Worm (Caenorhabditis elegans) whole organism, L4 larva: ENCODE data around the gene T01C3.2.

Source experiments
- D1046.2 ChIP-seq: fragments of 200-800 bp; sonication (Bioruptor generic); IDR thresholded peaks from 2 replicates; pipeline ENCODE4 v1.3.6; 2022; ENCODE audit warnings: missing genetic modification characterization, missing compliant biosample characterization
- F10B5.3 ChIP-seq: sonication (generic microtip); optimal IDR thresholded peaks from 2 replicates; lab custom pipeline; 2016; ENCODE audit warnings: mild to moderate bottlenecking, missing genetic modification characterization, missing compliant biosample characterization
- F26F4.8 ChIP-seq: fragments of 200-800 bp; sonication (Bioruptor generic); conservative IDR thresholded peaks from 2 replicates; pipeline ENCODE4 v1.3.6; 2022; ENCODE audit warnings: missing genetic modification characterization, missing compliant biosample characterization
- F37D6.2 ChIP-seq: sonication (generic microtip); optimal IDR thresholded peaks from 2 replicates; lab custom pipeline; 2016; ENCODE audit warnings: mild to moderate bottlenecking, missing genetic modification characterization, missing compliant biosample characterization
- F44E2.7 ChIP-seq: fragments of 200-800 bp; sonication (Bioruptor generic); IDR thresholded peaks from 2 replicates; pipeline ENCODE4 v2.1.2; 2022; ENCODE audit warnings: missing genetic modification characterization, missing compliant biosample characterization
- F49E8.2 ChIP-seq: sonication (generic microtip); optimal IDR thresholded peaks from 2 replicates; lab custom pipeline; 2016; ENCODE audit warnings: missing compliant biosample characterization, mild to moderate bottlenecking, missing genetic modification characterization, borderline replicate concordance
- R02D3.7 ChIP-seq: fragments of 150-350 bp; sonication (generic microtip); optimal IDR thresholded peaks from 3 replicates; lab custom pipeline; 2014; ENCODE audit warnings: missing biosample characterization, missing genetic modification characterization
- T20F7.1 ChIP-seq: fragments of 200-800 bp; sonication (Bioruptor generic); optimal IDR thresholded peaks from 2 replicates; lab custom pipeline; 2018; ENCODE audit warnings: mild to moderate bottlenecking, missing genetic modification characterization, missing compliant biosample characterization
- Y105C5A.15 ChIP-seq: fragments of 200-800 bp; sonication (Bioruptor generic); IDR thresholded peaks from 2 replicates; pipeline ENCODE4 v1.3.6; 2022; ENCODE audit warnings: missing genetic modification characterization, missing compliant biosample characterization
- Y5F2A.4 ChIP-seq: fragments of 200-800 bp; sonication (Bioruptor generic); optimal IDR thresholded peaks from 2 replicates; lab custom pipeline; 2018; ENCODE audit warnings: mild to moderate bottlenecking, missing genetic modification characterization, missing compliant biosample characterization
- ZK337.2 ChIP-seq: fragments of 200-800 bp; sonication (Bioruptor generic); IDR thresholded peaks from 2 replicates; pipeline ENCODE4 v1.3.6; 2022; ENCODE audit warnings: missing genetic modification reagents, missing genetic modification characterization, missing compliant biosample characterization
- aha-1 ChIP-seq: fragments of 150-350 bp; peaks from one replicate; lab custom pipeline; 2014; ENCODE audit warnings: missing biosample characterization, missing genetic modification characterization
- ceh-28 ChIP-seq: fragments of 150-350 bp; optimal IDR thresholded peaks from 2 replicates; lab custom pipeline; 2014; ENCODE audit warnings: missing biosample characterization, missing genetic modification reagents, missing genetic modification characterization
- ceh-62 ChIP-seq: sonication (generic microtip); optimal IDR thresholded peaks from 2 replicates; lab custom pipeline; 2017; ENCODE audit warnings: missing biosample characterization, missing genetic modification characterization
- ces-1 ChIP-seq: fragments of 150-350 bp; sonication (generic microtip); optimal IDR thresholded peaks from 4 replicates; lab custom pipeline; 2014; ENCODE audit warnings: missing biosample characterization, missing genetic modification reagents, missing genetic modification characterization
- cey-2 ChIP-seq: sonication (generic microtip); optimal IDR thresholded peaks from 3 replicates; lab custom pipeline; 2017; ENCODE audit warnings: missing genetic modification characterization, mild to moderate bottlenecking, missing compliant biosample characterization, antibody characterized with exemption, borderline replicate concordance; ENCODE audit not compliant: insufficient read depth
- daf-12 ChIP-seq: fragments of 150-350 bp; optimal IDR thresholded peaks from 2 replicates; lab custom pipeline; 2014; ENCODE audit warnings: missing biosample characterization, missing genetic modification reagents, missing genetic modification characterization
- daf-19 ChIP-seq: fragments of 200-800 bp; sonication (Bioruptor generic); conservative IDR thresholded peaks from 2 replicates; pipeline ENCODE4 v1.3.6; 2022; ENCODE audit warnings: missing genetic modification characterization, missing compliant biosample characterization
- dmd-8 ChIP-seq: fragments of 200-800 bp; sonication (Bioruptor generic); IDR thresholded peaks from 2 replicates; pipeline ENCODE4 v1.3.6; 2022; ENCODE audit warnings: missing genetic modification characterization, missing compliant biosample characterization
- egl-27 ChIP-seq: sonication (generic microtip); optimal IDR thresholded peaks from 3 replicates; lab custom pipeline; 2017; ENCODE audit warnings: missing biosample characterization, missing genetic modification reagents, missing genetic modification characterization
- fos-1 ChIP-seq: fragments of 150-350 bp; optimal IDR thresholded peaks from 2 replicates; lab custom pipeline; 2014; ENCODE audit warnings: missing biosample characterization, missing genetic modification characterization
- hif-1 ChIP-seq, 2 experiments: sonication (generic microtip); optimal IDR thresholded peaks; 2 replicates each; lab custom pipeline; 2016 to 2017; ENCODE audit warnings: missing compliant biosample characterization in 2 of 2, missing genetic modification characterization in 2 of 2, missing genetic modification reagents in 2 of 2, missing genotype in 2 of 2, mild to moderate bottlenecking in 1 of 2
- hlh-11 ChIP-seq: fragments of 200-800 bp; sonication (Bioruptor generic); optimal IDR thresholded peaks from 2 replicates; lab custom pipeline; 2018; ENCODE audit warnings: mild to moderate bottlenecking, missing genetic modification characterization, missing compliant biosample characterization
- hmg-1.1 ChIP-seq: fragments of 200-800 bp; sonication (Bioruptor generic); IDR thresholded peaks from 2 replicates; pipeline ENCODE4 v1.3.6; 2022; ENCODE audit warnings: missing genetic modification reagents, missing genetic modification characterization, missing compliant biosample characterization
- jun-1 ChIP-seq: fragments of 150-350 bp; optimal IDR thresholded peaks from 2 replicates; lab custom pipeline; 2014; ENCODE audit warnings: missing biosample characterization, missing genetic modification reagents, missing genetic modification characterization
- lin-1 ChIP-seq: fragments of 200-800 bp; sonication (Bioruptor generic); IDR thresholded peaks from 2 replicates; pipeline ENCODE4 v1.3.6; 2022; ENCODE audit warnings: missing genetic modification reagents, missing genetic modification characterization, missing compliant biosample characterization
- lin-13 ChIP-seq: fragments of 150-350 bp; optimal IDR thresholded peaks from 2 replicates; lab custom pipeline; 2014; ENCODE audit warnings: missing biosample characterization, missing genetic modification reagents, missing genetic modification characterization
- lir-3 ChIP-seq: sonication (generic microtip); optimal IDR thresholded peaks from 2 replicates; lab custom pipeline; 2016; ENCODE audit warnings: mild to moderate bottlenecking, missing genetic modification characterization, missing compliant biosample characterization
- madf-5 ChIP-seq, 2 experiments: fragments of 200-800 bp; sonication (Bioruptor generic); IDR thresholded peaks; 2 replicates each; pipeline ENCODE4 v1.3.6; 2022; ENCODE audit warnings: missing compliant biosample characterization in 2 of 2, missing genetic modification characterization in 2 of 2
- mdt-29 ChIP-seq: fragments of 200-800 bp; sonication (Bioruptor generic); IDR thresholded peaks from 2 replicates; pipeline ENCODE4 v1.3.6; 2022; ENCODE audit warnings: missing genetic modification reagents, missing genetic modification characterization, missing compliant biosample characterization
- mxl-2 ChIP-seq: fragments of 200-800 bp; sonication (Bioruptor generic); conservative IDR thresholded peaks from 2 replicates; pipeline ENCODE4 v1.3.6; 2022; ENCODE audit warnings: missing genetic modification reagents, missing genetic modification characterization, missing compliant biosample characterization
- nhr-10 ChIP-seq: fragments of 150-350 bp; optimal IDR thresholded peaks from 2 replicates; lab custom pipeline; 2014; ENCODE audit warnings: missing biosample characterization, missing genetic modification characterization
- nhr-111 ChIP-seq: fragments of 200-800 bp; sonication (Bioruptor generic); optimal IDR thresholded peaks from 2 replicates; lab custom pipeline; 2018; ENCODE audit warnings: mild to moderate bottlenecking, missing genetic modification characterization, missing compliant biosample characterization
- nhr-25 ChIP-seq: sonication (generic microtip); optimal IDR thresholded peaks from 2 replicates; lab custom pipeline; 2017; ENCODE audit warnings: missing genetic modification characterization, mild to moderate bottlenecking, missing compliant biosample characterization, antibody characterized with exemption, moderate library complexity, borderline replicate concordance; ENCODE audit not compliant: insufficient read depth
- nhr-28 ChIP-seq: fragments of 150-350 bp; optimal IDR thresholded peaks from 2 replicates; lab custom pipeline; 2014; ENCODE audit warnings: missing biosample characterization, missing genetic modification characterization
- nhr-41 ChIP-seq: fragments of 200-800 bp; sonication (Bioruptor generic); IDR thresholded peaks from 2 replicates; pipeline ENCODE4 v1.3.6; 2022; ENCODE audit warnings: missing genetic modification reagents, missing genetic modification characterization, missing compliant biosample characterization
- nhr-6 ChIP-seq: fragments of 150-350 bp; optimal IDR thresholded peaks from 2 replicates; lab custom pipeline; 2014; ENCODE audit warnings: missing biosample characterization, missing genetic modification characterization
- nhr-76 ChIP-seq: fragments of 150-350 bp; optimal IDR thresholded peaks from 2 replicates; lab custom pipeline; 2014; ENCODE audit warnings: missing biosample characterization, missing genetic modification characterization
- pha-4 ChIP-seq, 2 experiments: fragments of 150-350 bp in 1 of 2; fragments of 200-800 bp in 1 of 2; sonication (Bioruptor generic) in 1 of 2; IDR thresholded peaks in 1 of 2; optimal IDR thresholded peaks in 1 of 2; 2 replicates each; pipeline versions ENCODE4 v1.3.6 to Lab custom; 2014 to 2022; ENCODE audit warnings: missing genetic modification characterization in 2 of 2, missing genetic modification reagents in 2 of 2, missing biosample characterization in 1 of 2, missing compliant biosample characterization in 1 of 2
- php-3 ChIP-seq: fragments of 200-800 bp; sonication (Bioruptor generic); IDR thresholded peaks from 2 replicates; pipeline ENCODE4 v1.3.6; 2022; ENCODE audit warnings: missing genetic modification reagents, missing genetic modification characterization, missing compliant biosample characterization
- pqm-1 ChIP-seq: sonication (generic microtip); optimal IDR thresholded peaks from 2 replicates; lab custom pipeline; 2017; ENCODE audit warnings: missing biosample characterization, missing genetic modification characterization
- rbr-2 ChIP-seq: sonication (generic microtip); optimal IDR thresholded peaks from 2 replicates; lab custom pipeline; 2016; ENCODE audit warnings: missing genotype, missing genetic modification characterization, missing compliant biosample characterization
- sdz-12 ChIP-seq: fragments of 200-800 bp; sonication (Bioruptor generic); optimal IDR thresholded peaks from 2 replicates; lab custom pipeline; 2018; ENCODE audit warnings: mild to moderate bottlenecking, missing genetic modification characterization, missing compliant biosample characterization
- skn-1 ChIP-seq: fragments of 150-350 bp; optimal IDR thresholded peaks from 2 replicates; lab custom pipeline; 2014; ENCODE audit warnings: missing biosample characterization, missing genetic modification characterization
- spr-1 ChIP-seq: sonication (generic microtip); optimal IDR thresholded peaks from 2 replicates; lab custom pipeline; 2016; ENCODE audit warnings: mild to moderate bottlenecking, missing genetic modification characterization, missing compliant biosample characterization
- spr-3 ChIP-seq: fragments of 200-800 bp; sonication (Bioruptor generic); optimal IDR thresholded peaks from 2 replicates; lab custom pipeline; 2018; ENCODE audit warnings: mild to moderate bottlenecking, missing genetic modification characterization, missing compliant biosample characterization
- tag-97 ChIP-seq: fragments of 200-800 bp; sonication (Bioruptor generic); IDR thresholded peaks from 2 replicates; pipeline ENCODE4 v1.3.6; 2022; ENCODE audit warnings: missing genetic modification characterization, missing compliant biosample characterization
- unc-130 ChIP-seq: sonication (generic microtip); optimal IDR thresholded peaks from 2 replicates; lab custom pipeline; 2016; ENCODE audit warnings: missing genetic modification reagents, missing genetic modification characterization, missing compliant biosample characterization
- zag-1 ChIP-seq: fragments of 150-350 bp; optimal IDR thresholded peaks from 2 replicates; lab custom pipeline; 2014; ENCODE audit warnings: missing biosample characterization, missing genetic modification characterization
- zfp-2 ChIP-seq: sonication (generic microtip); optimal IDR thresholded peaks from 2 replicates; lab custom pipeline; 2016; ENCODE audit warnings: mild to moderate bottlenecking, missing genetic modification characterization, missing compliant biosample characterization
- ztf-11 ChIP-seq: fragments of 150-350 bp; optimal IDR thresholded peaks from 2 replicates; lab custom pipeline; 2014; ENCODE audit warnings: missing biosample characterization, missing genetic modification characterization

Gene T01C3.2

DNA sequence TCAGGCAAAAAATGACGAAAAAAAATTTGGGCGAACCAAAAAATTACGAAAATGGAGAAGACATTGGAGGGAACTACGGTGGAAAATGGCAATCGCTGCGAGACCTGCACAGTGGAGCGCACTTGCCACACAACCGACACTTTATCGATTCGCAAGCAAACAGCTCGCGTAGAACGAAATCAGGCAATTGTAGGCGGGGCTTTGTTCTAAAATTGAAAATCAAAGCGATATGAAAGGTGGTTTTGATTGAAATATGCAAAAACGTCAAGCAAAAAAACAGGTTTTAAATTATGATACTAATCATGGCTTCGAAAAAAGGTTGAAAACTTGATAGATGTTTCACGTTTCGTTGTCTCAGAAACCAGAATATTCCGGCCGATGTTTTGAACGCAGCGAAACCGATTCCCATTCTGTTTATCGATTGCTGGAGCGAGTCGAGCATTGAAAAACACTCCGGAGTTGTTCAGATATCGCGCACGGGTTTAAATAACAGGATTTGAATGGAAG, 11.3 kb downstream of the T01C3.2 start, which contains the start of the genes fib-1 and mut-15:
fib-1 (minus strand) TSS at position 40 of the 507 bp plus-strand sequence.
mut-15 (plus strand) TSS at position 360 of the 507 bp plus-strand sequence.
- no peak for TF ChIP-seq nhr-76 (tag; lab: Kevin White, UChicago)
- no peak for TF ChIP-seq F26F4.8 (GFP tag; lab: Robert Waterston, UW)
- peak in 1 of 2 experiments; percentile 91 for TF ChIP-seq hif-1 (tag; optimal IDR thresholded peaks at IDR 0.05; lab: Kevin White, UChicago)
- peak; percentile 95 for TF ChIP-seq nhr-6 (tag; lab: Kevin White, UChicago)
- TF ChIP-seq dmd-8 (GFP tag; lab: Robert Waterston, UW), result no peak
- no peak for TF ChIP-seq sdz-12 (GFP tag; lab: Kevin White, UChicago)
- no peak for TF ChIP-seq ces-1
- peak; percentile 71 for TF ChIP-seq ceh-28 (tag; lab: Kevin White, UChicago)
- TF ChIP-seq zfp-2 (tag; lab: Kevin White, UChicago), result peak; percentile 69
- peak; percentile 54 for TF ChIP-seq egl-27 (tag; lab: Kevin White, UChicago)
- peak; percentile 94 for TF ChIP-seq unc-130 (GFP tag; lab: Kevin White, UChicago)
- peak; percentile 63; the same call in 1 of the 2 replicates for TF ChIP-seq pha-4 (GFP tag; IDR thresholded peaks at IDR 0.05; lab: Robert Waterston, UW)
- peak; percentile 27 for TF ChIP-seq pha-4 (tag; optimal IDR thresholded peaks at IDR 0.05; lab: Kevin White, UChicago)
- TF ChIP-seq php-3, result 0 out of 2 replicates have a peak, but pooled peaks have one; percentile 19
- peak; percentile 77 for TF ChIP-seq jun-1
- TF ChIP-seq F37D6.2 (tag; lab: Kevin White, UChicago), result peak; percentile 67
- TF ChIP-seq R02D3.7 (tag; lab: Kevin White, UChicago), result no peak
- TF ChIP-seq ztf-11 (tag; lab: Kevin White, UChicago), result no peak
- TF ChIP-seq spr-1, result peak; percentile 71
- TF ChIP-seq tag-97 (GFP tag; lab: Robert Waterston, UW), result no peak
- peak; percentile 73 for TF ChIP-seq nhr-25 (tag; lab: Kevin White, UChicago)
- TF ChIP-seq F49E8.2 (tag; lab: Kevin White, UChicago), result peak; percentile 48
- TF ChIP-seq F10B5.3 (tag; lab: Kevin White, UChicago), result no peak
- no peak for TF ChIP-seq pqm-1
- TF ChIP-seq zag-1 (tag; lab: Kevin White, UChicago), result no peak
- TF ChIP-seq lir-3 (tag; lab: Kevin White, UChicago), result no peak
- TF ChIP-seq Y5F2A.4 (GFP tag; lab: Kevin White, UChicago), result no peak
- TF ChIP-seq fos-1 (tag; lab: Kevin White, UChicago), result no peak
- TF ChIP-seq T20F7.1 (GFP tag; lab: Kevin White, UChicago), result peak; percentile 91
- TF ChIP-seq skn-1, result no peak
- no peak for TF ChIP-seq nhr-111 (GFP tag; lab: Kevin White, UChicago)
- peak; percentile 86 for TF ChIP-seq hmg-1.1 (GFP tag; lab: Robert Waterston, UW)
- no peak for TF ChIP-seq D1046.2
- TF ChIP-seq aha-1 (tag; lab: Kevin White, UChicago), result peak; percentile 24
- no peak for TF ChIP-seq Y105C5A.15 (GFP tag; lab: Robert Waterston, UW)
- TF ChIP-seq nhr-41 (GFP tag; lab: Robert Waterston, UW), result no peak
- TF ChIP-seq mdt-29, result 0 out of 2 replicates have a peak, but pooled peaks have one; percentile 33
- TF ChIP-seq daf-19, result peak; percentile 58; the same call in 1 of the 2 replicates
- TF ChIP-seq spr-3 (GFP tag; lab: Kevin White, UChicago), result peak; percentile 8
- no peak for TF ChIP-seq nhr-10 (tag; lab: Kevin White, UChicago)
- TF ChIP-seq rbr-2 (tag; lab: Kevin White, UChicago), result peak; percentile 92
- TF ChIP-seq daf-12 (tag; lab: Kevin White, UChicago), result no peak
- TF ChIP-seq ceh-62, result no peak
- TF ChIP-seq madf-5 (GFP tag; IDR thresholded peaks at IDR 0.05; lab: Robert Waterston, UW), result no peak
- TF ChIP-seq F44E2.7, result no peak
- TF ChIP-seq nhr-28 (tag; lab: Kevin White, UChicago), result peak; percentile 74
- no peak for TF ChIP-seq mxl-2 (GFP tag; lab: Robert Waterston, UW)
- TF ChIP-seq hlh-11 (tag; lab: Kevin White, UChicago), result peak; percentile 88
- TF ChIP-seq lin-1 (GFP tag; lab: Robert Waterston, UW), result no peak
- no peak for TF ChIP-seq ZK337.2 (GFP tag; lab: Robert Waterston, UW)
- no peak for TF ChIP-seq cey-2 (tag; lab: Kevin White, UChicago)
- peak; percentile 86 for TF ChIP-seq lin-13
